ENCODE assay signal across 4 worm cellular contexts in genomic region chrV:11069277-11069676, ce11.
TF ChIP-seq lines count a peak whose summit lies in the region.

Gene T04C12.8, minus strand, starts transcription at chrV:11069358.

TF ChIP-seq in whole organism, L1 larva, 84 proteins besides CTCF, POLR2A, EP300 and RAD21 (continued from another document):
- TF ChIP-seq unc-62 (GFP tag; optimal IDR thresholded peaks at IDR 0.05; lab: Kevin White, UChicago) (no peak), sptf-1 (tag; optimal IDR thresholded peaks at IDR 0.05; lab: Kevin White, UChicago) (no peak), nhr-71 (tag; optimal IDR thresholded peaks at IDR 0.05; lab: Kevin White, UChicago) (peak; percentile 51), nhr-85 (tag; lab: Kevin White, UChicago) (peak; percentile 28), ceh-90 (tag; optimal IDR thresholded peaks at IDR 0.05; lab: Kevin White, UChicago) (no peak), efl-1 (optimal IDR thresholded peaks at IDR 0.05; lab: Kevin White, UChicago) (no peak), efl-1 (GFP tag; optimal IDR thresholded peaks at IDR 0.05 in 1 of 2; lab: Kevin White, UChicago) (peak in 1 of 2 experiments; percentile 27), tlp-1 (tag; optimal IDR thresholded peaks at IDR 0.05; lab: Kevin White, UChicago) (peak; percentile 48), fkh-4 (tag; optimal IDR thresholded peaks at IDR 0.05; lab: Kevin White, UChicago; ENCODE audit: borderline replicate concordance) (no peak), nhr-47 (tag; optimal IDR thresholded peaks at IDR 0.05; lab: Kevin White, UChicago) (peak; percentile 5), lin-35 (GFP tag; optimal IDR thresholded peaks at IDR 0.05; lab: Kevin White, UChicago) (peak in 1 of 2 experiments; percentile 41), zag-1 (tag; optimal IDR thresholded peaks at IDR 0.05; lab: Kevin White, UChicago) (no peak), C16A3.4 (tag; optimal IDR thresholded peaks at IDR 0.05; lab: Kevin White, UChicago) (no peak), elt-3 (tag; optimal IDR thresholded peaks at IDR 0.05; lab: Kevin White, UChicago) (peak in 1 of 6 experiments; percentile 4), nhr-20 (tag; optimal IDR thresholded peaks at IDR 0.05; lab: Kevin White, UChicago) (peak; percentile 25), sox-4 (tag; optimal IDR thresholded peaks at IDR 0.05; lab: Kevin White, UChicago) (no peak)

TF ChIP-seq in whole organism, L2 larva, 48 proteins besides CTCF, POLR2A, EP300 and RAD21 (continued from another document):
- TF ChIP-seq nhr-237 (tag; optimal IDR thresholded peaks at IDR 0.05; lab: Kevin White, UChicago) (no peak), lsy-2 (tag; optimal IDR thresholded peaks at IDR 0.05; lab: Kevin White, UChicago) (peak in 1 of 2 experiments; percentile 46), unc-39 (tag; optimal IDR thresholded peaks at IDR 0.05; lab: Kevin White, UChicago) (no peak), nhr-129 (tag; optimal IDR thresholded peaks at IDR 0.05; lab: Kevin White, UChicago) (no peak), nhr-6 (tag; optimal IDR thresholded peaks at IDR 0.05; lab: Kevin White, UChicago) (no peak), F13H6.1 (tag; optimal IDR thresholded peaks at IDR 0.05; lab: Kevin White, UChicago) (peak; percentile 31), skn-1 (tag; optimal IDR thresholded peaks at IDR 0.05; lab: Kevin White, UChicago) (peak; percentile 78), nhr-77 (tag; optimal IDR thresholded peaks at IDR 0.05; lab: Kevin White, UChicago) (no peak), ZK546.5 (tag; optimal IDR thresholded peaks at IDR 0.05; lab: Kevin White, UChicago) (no peak), alr-1 (tag; optimal IDR thresholded peaks at IDR 0.05; lab: Kevin White, UChicago) (no peak), ama-1 (optimal IDR thresholded peaks at IDR 0.05; lab: Kevin White, UChicago) (no peak), ztf-4 (tag; optimal IDR thresholded peaks at IDR 0.05; lab: Kevin White, UChicago) (no peak), nhr-11 (tag; optimal IDR thresholded peaks at IDR 0.05; lab: Kevin White, UChicago) (no peak), nhr-12 (tag; optimal IDR thresholded peaks at IDR 0.05; lab: Kevin White, UChicago) (no peak), ztf-11 (tag; optimal IDR thresholded peaks at IDR 0.05; lab: Kevin White, UChicago) (no peak), ceh-16 (tag; optimal IDR thresholded peaks at IDR 0.05; lab: Kevin White, UChicago) (no peak), egl-27 (tag; optimal IDR thresholded peaks at IDR 0.05; lab: Kevin White, UChicago) (peak; percentile 15), sma-3 (GFP tag; optimal IDR thresholded peaks at IDR 0.05; lab: Kevin White, UChicago) (peak; percentile 11), lin-11 (tag; optimal IDR thresholded peaks at IDR 0.05; lab: Kevin White, UChicago) (no peak), sma-9 (GFP tag; optimal IDR thresholded peaks at IDR 0.05; lab: Kevin White, UChicago) (peak; percentile 51), sma-9 (tag; optimal IDR thresholded peaks at IDR 0.05; lab: Kevin White, UChicago) (no peak), C34F6.9 (tag; optimal IDR thresholded peaks at IDR 0.05; lab: Kevin White, UChicago) (no peak), lin-13 (GFP tag; optimal IDR thresholded peaks at IDR 0.05; lab: Kevin White, UChicago) (no peak), crh-2 (tag; optimal IDR thresholded peaks at IDR 0.05; lab: Kevin White, UChicago) (peak; percentile 62), snpc-4 (tag; optimal IDR thresholded peaks at IDR 0.05; lab: Kevin White, UChicago) (no peak), gmeb-1 (tag; optimal IDR thresholded peaks at IDR 0.05; lab: Kevin White, UChicago) (peak; percentile 18), dmd-4 (tag; optimal IDR thresholded peaks at IDR 0.05; lab: Kevin White, UChicago) (no peak), unc-62 (GFP tag; optimal IDR thresholded peaks at IDR 0.05; lab: Kevin White, UChicago) (no peak), aly-2 (tag; optimal IDR thresholded peaks at IDR 0.05; lab: Kevin White, UChicago) (no peak), unc-55 (GFP tag; optimal IDR thresholded peaks at IDR 0.05; lab: Kevin White, UChicago) (no peak), mdl-1 (tag; optimal IDR thresholded peaks at IDR 0.05; lab: Kevin White, UChicago) (peak in 1 of 2 experiments; percentile 33), nhr-25 (tag; optimal IDR thresholded peaks at IDR 0.05; lab: Kevin White, UChicago) (peak; percentile 13), mab-5 (tag; optimal IDR thresholded peaks at IDR 0.05; lab: Kevin White, UChicago) (no peak)

TF ChIP-seq in whole organism, L4 larva, 104 proteins besides CTCF, POLR2A, EP300 and RAD21 (continued from another document):
- TF ChIP-seq hlh-11 (tag; optimal IDR thresholded peaks at IDR 0.05; lab: Kevin White, UChicago) = peak; percentile 91
- peak; percentile 61; the same call in 1 of the 2 replicates for TF ChIP-seq tra-1 (GFP tag; IDR thresholded peaks at IDR 0.05; lab: Robert Waterston, UW)
- TF ChIP-seq F10B5.3 (tag; optimal IDR thresholded peaks at IDR 0.05; lab: Kevin White, UChicago) = no peak
- TF ChIP-seq T26A8.4 (GFP tag; IDR thresholded peaks at IDR 0.05; lab: Robert Waterston, UW) = peak; percentile 36; the same call in 1 of the 2 replicates
- TF ChIP-seq saeg-2 (GFP tag; IDR thresholded peaks at IDR 0.05; lab: Robert Waterston, UW) = peak; percentile 65; the same call in 1 of the 2 replicates
- TF ChIP-seq php-3 (GFP tag; IDR thresholded peaks at IDR 0.05; lab: Robert Waterston, UW) = peak; percentile 94
- peak in 1 of 2 experiments; percentile 27 for TF ChIP-seq hif-1 (tag; optimal IDR thresholded peaks at IDR 0.05; lab: Kevin White, UChicago)
- TF ChIP-seq dmd-6 (GFP tag; IDR thresholded peaks at IDR 0.05; lab: Robert Waterston, UW) = peak; percentile 92
- no peak for TF ChIP-seq ces-1 (GFP tag; optimal IDR thresholded peaks at IDR 0.05; lab: Kevin White, UChicago)
- peak; percentile 82 for TF ChIP-seq nhr-102 (tag; optimal IDR thresholded peaks at IDR 0.05; lab: Kevin White, UChicago)
- peak in 1 of 2 experiments; percentile 86 for TF ChIP-seq daf-16 (GFP tag; optimal IDR thresholded peaks at IDR 0.05; lab: Kevin White, UChicago)
- peak; percentile 99 for TF ChIP-seq daf-16 (tag; optimal IDR thresholded peaks at IDR 0.05; lab: Kevin White, UChicago)
- TF ChIP-seq ama-1 (optimal IDR thresholded peaks at IDR 0.05; lab: Kevin White, UChicago) = no peak
- peak; percentile 69 for TF ChIP-seq hlh-30 (tag; optimal IDR thresholded peaks at IDR 0.05; lab: Kevin White, UChicago; ENCODE audit: insufficient read depth)

TF ChIP-seq in whole organism, young adult, 124 proteins besides CTCF, POLR2A, EP300 and RAD21 (continued from another document):
- TF ChIP-seq aptf-3 (GFP tag; IDR thresholded peaks at IDR 0.05; lab: Robert Waterston, UW) = no peak
- peak; percentile 84 for TF ChIP-seq ztf-22 (GFP tag; optimal IDR thresholded peaks at IDR 0.05; lab: Kevin White, UChicago)
- no peak for TF ChIP-seq snpc-1.1 (tag; optimal IDR thresholded peaks at IDR 0.05; lab: Kevin White, UChicago; ENCODE audit: insufficient read depth)
- TF ChIP-seq hlh-26 (GFP tag; conservative IDR thresholded peaks at IDR 0.05; lab: Robert Waterston, UW) = no peak
- TF ChIP-seq lir-1 (GFP tag; conservative IDR thresholded peaks at IDR 0.05; lab: Robert Waterston, UW) = no peak
- TF ChIP-seq lsy-27 (tag; optimal IDR thresholded peaks at IDR 0.05; lab: Kevin White, UChicago; ENCODE audit: borderline replicate concordance, insufficient read depth) = no peak
- TF ChIP-seq hsf-1 (GFP tag; IDR thresholded peaks at IDR 0.05; lab: Robert Waterston, UW) = no peak
- no peak for TF ChIP-seq rec-8 (tag; optimal IDR thresholded peaks at IDR 0.05; lab: Kevin White, UChicago)
- no peak for TF ChIP-seq rcor-1 (GFP tag; IDR thresholded peaks at IDR 0.05; lab: Robert Waterston, UW)
- no peak for TF ChIP-seq sptf-2 (GFP tag; optimal IDR thresholded peaks at IDR 0.05; lab: Kevin White, UChicago)
- TF ChIP-seq repo-1 (tag; optimal IDR thresholded peaks at IDR 0.05; lab: Kevin White, UChicago) = no peak
- TF ChIP-seq hlh-12 (tag; optimal IDR thresholded peaks at IDR 0.05; lab: Kevin White, UChicago) = no peak
- TF ChIP-seq bed-2 (GFP tag; IDR thresholded peaks at IDR 0.05; lab: Robert Waterston, UW) = no peak
- no peak for TF ChIP-seq egl-44 (GFP tag; IDR thresholded peaks at IDR 0.05; lab: Robert Waterston, UW)
- TF ChIP-seq nfya-1 (tag; optimal IDR thresholded peaks at IDR 0.05; lab: Kevin White, UChicago; ENCODE audit: borderline replicate concordance, insufficient read depth) = no peak
- no peak for TF ChIP-seq Y67H2A.10 (GFP tag; conservative IDR thresholded peaks at IDR 0.05; lab: Robert Waterston, UW)
- TF ChIP-seq F52B5.7 (tag; optimal IDR thresholded peaks at IDR 0.05; lab: Kevin White, UChicago) = no peak
- no peak for TF ChIP-seq hrde-1 (tag; optimal IDR thresholded peaks at IDR 0.05; lab: Kevin White, UChicago; ENCODE audit: borderline replicate concordance)
- TF ChIP-seq ZK185.1 (tag; optimal IDR thresholded peaks at IDR 0.05; lab: Kevin White, UChicago; ENCODE audit: poor library complexity, severe bottlenecking) = no peak
- TF ChIP-seq ekl-4 (GFP tag; IDR thresholded peaks at IDR 0.05; lab: Robert Waterston, UW) = no peak
- TF ChIP-seq nhr-120 (GFP tag; IDR thresholded peaks at IDR 0.05; lab: Robert Waterston, UW) = no peak
- no peak for TF ChIP-seq nfyb-1 (GFP tag; IDR thresholded peaks at IDR 0.05; lab: Robert Waterston, UW)
- no peak for TF ChIP-seq bed-1 (GFP tag; IDR thresholded peaks at IDR 0.05; lab: Robert Waterston, UW)
- no peak for TF ChIP-seq zfh-2 (GFP tag; conservative IDR thresholded peaks at IDR 0.05; lab: Robert Waterston, UW)
- no peak for TF ChIP-seq F22D6.2 (tag; optimal IDR thresholded peaks at IDR 0.05; lab: Kevin White, UChicago)
- TF ChIP-seq ceh-79 (tag; optimal IDR thresholded peaks at IDR 0.05; lab: Kevin White, UChicago) = no peak
- TF ChIP-seq snpc-3.4 (tag; optimal IDR thresholded peaks at IDR 0.05; lab: Kevin White, UChicago) = no peak
- no peak for TF ChIP-seq C17E4.6 (GFP tag; IDR thresholded peaks at IDR 0.05; lab: Robert Waterston, UW)
- TF ChIP-seq D2030.7 (GFP tag; IDR thresholded peaks at IDR 0.05; lab: Robert Waterston, UW) = no peak
- no peak for TF ChIP-seq ztf-25 (GFP tag; IDR thresholded peaks at IDR 0.05; lab: Robert Waterston, UW)
- TF ChIP-seq nhr-179 (tag; optimal IDR thresholded peaks at IDR 0.05; lab: Kevin White, UChicago) = no peak
- peak; percentile 9 for TF ChIP-seq tbp1 (GFP tag; optimal IDR thresholded peaks at IDR 0.05; lab: Kevin White, UChicago)
- TF ChIP-seq lin-54 (GFP tag; optimal IDR thresholded peaks at IDR 0.05; lab: Kevin White, UChicago) = no peak
- peak; percentile 46 for TF ChIP-seq tlf-1 (GFP tag; optimal IDR thresholded peaks at IDR 0.05; lab: Kevin White, UChicago)
- TF ChIP-seq unc-62 (GFP tag; optimal IDR thresholded peaks at IDR 0.05; lab: Kevin White, UChicago) = peak; percentile 88
- TF ChIP-seq B0336.3 (GFP tag; IDR thresholded peaks at IDR 0.05; lab: Robert Waterston, UW) = 0 out of 2 replicates have a peak, but pooled peaks have one; percentile 24
- no peak for TF ChIP-seq K12H6.12 (tag; optimal IDR thresholded peaks at IDR 0.05; lab: Kevin White, UChicago)
- TF ChIP-seq sdz-38 (tag; optimal IDR thresholded peaks at IDR 0.05; lab: Kevin White, UChicago) = no peak
- no peak for TF ChIP-seq F37B4.10 (GFP tag; IDR thresholded peaks at IDR 0.05; lab: Robert Waterston, UW)
- TF ChIP-seq cebp-1 (GFP tag; IDR thresholded peaks at IDR 0.05; lab: Robert Waterston, UW) = no peak
- no peak for TF ChIP-seq cebp-1 (tag; optimal IDR thresholded peaks at IDR 0.05; lab: Kevin White, UChicago)
- no peak for TF ChIP-seq snpc-4 (GFP tag; optimal IDR thresholded peaks at IDR 0.05; lab: Kevin White, UChicago)
- peak in 1 of 4 experiments; percentile 14 for TF ChIP-seq snpc-4 (tag; optimal IDR thresholded peaks at IDR 0.05; lab: Kevin White, UChicago)
- TF ChIP-seq let-607 (tag; optimal IDR thresholded peaks at IDR 0.05; lab: Kevin White, UChicago) = peak in 1 of 2 experiments; percentile 27
